Fruit fly (Drosophila melanogaster) whole organism, embryonic: Measurements from ENCODE around the gene TwdlN.
A peak's percentile ranks its signal among the peaks of the same experiment; 100 is the strongest.

Source experiments
- Asciz ChIP-seq: fragments of 200-800 bp; sonication (Bioruptor generic); optimal IDR thresholded peaks from 2 replicates; lab custom pipeline; 2017; ENCODE audit warnings: missing biosample characterization, mild to moderate bottlenecking, missing genetic modification characterization, missing genetic modification reagents
- CG10366 ChIP-seq: fragments of 200-800 bp; sonication (Bioruptor generic); IDR thresholded peaks from 2 replicates; pipeline ENCODE4 v1.3.6; 2022; ENCODE audit warnings: missing biosample characterization, missing genetic modification characterization
- CG10654 ChIP-seq: fragments of 200-800 bp; sonication (Bioruptor generic); optimal IDR thresholded peaks from 2 replicates; lab custom pipeline; 2016; ENCODE audit warnings: missing biosample characterization, missing genetic modification characterization
- CG11085 ChIP-seq: fragments of 200-800 bp; sonication (Bioruptor generic); IDR thresholded peaks from 2 replicates; pipeline ENCODE4 v1.3.6; 2022; ENCODE audit warnings: missing biosample characterization, missing genetic modification characterization
- CG11093 ChIP-seq: fragments of 200-800 bp; sonication (Bioruptor generic); IDR thresholded peaks from 3 replicates; pipeline ENCODE4 v1.3.6; 2022; ENCODE audit warnings: missing biosample characterization, missing genetic modification characterization
- CG11398 ChIP-seq: fragments of 200-800 bp; sonication (Bioruptor generic); optimal IDR thresholded peaks from 2 replicates; lab custom pipeline; 2016; ENCODE audit warnings: missing biosample characterization, missing genetic modification characterization
- CG16779 ChIP-seq: fragments of 200-800 bp; sonication (Bioruptor generic); IDR thresholded peaks from 2 replicates; pipeline ENCODE4 v1.3.6; 2022; ENCODE audit warnings: missing biosample characterization, missing genetic modification characterization
- CG17328 ChIP-seq: fragments of 200-800 bp; sonication (Bioruptor generic); IDR thresholded peaks from 2 replicates; pipeline ENCODE4 v1.3.6; 2022; ENCODE audit warnings: missing biosample characterization, missing genetic modification characterization
- CG17568 ChIP-seq: fragments of 200-800 bp; sonication (Bioruptor generic); optimal IDR thresholded peaks from 2 replicates; lab custom pipeline; 2018; ENCODE audit warnings: missing biosample characterization, mild to moderate bottlenecking, missing genetic modification characterization, moderate library complexity
- CG1832 ChIP-seq: fragments of 200-800 bp; sonication (Bioruptor generic); optimal IDR thresholded peaks from 2 replicates; lab custom pipeline; 2017; ENCODE audit warnings: missing biosample characterization, mild to moderate bottlenecking, missing genetic modification characterization, inconsistent platforms
- CG18476 ChIP-seq: fragments of 200-800 bp; sonication (Bioruptor generic); optimal IDR thresholded peaks from 2 replicates; lab custom pipeline; 2016; ENCODE audit warnings: missing biosample characterization, mild to moderate bottlenecking, missing genetic modification characterization
- CG18764 ChIP-seq: fragments of 200-800 bp; sonication (Bioruptor generic); optimal IDR thresholded peaks from 3 replicates; lab custom pipeline; 2016; ENCODE audit warnings: missing biosample characterization, missing genetic modification characterization
- CG31365 ChIP-seq: fragments of 200-800 bp; sonication (Bioruptor generic); optimal IDR thresholded peaks from 2 replicates; lab custom pipeline; 2018; ENCODE audit warnings: missing biosample characterization, mild to moderate bottlenecking, missing genetic modification characterization
- CG32772 ChIP-seq: fragments of 200-800 bp; sonication (Bioruptor generic); IDR thresholded peaks from 2 replicates; pipeline ENCODE4 v1.3.6; 2022; ENCODE audit warnings: missing biosample characterization, missing genetic modification characterization
- CG34422 ChIP-seq: fragments of 200-800 bp; sonication (Bioruptor generic); IDR thresholded peaks from 3 replicates; pipeline ENCODE4 v1.3.6; 2022; ENCODE audit warnings: missing biosample characterization, missing genetic modification characterization
- CG6254 ChIP-seq: fragments of 200-800 bp; sonication (Bioruptor generic); optimal IDR thresholded peaks from 3 replicates; lab custom pipeline; 2017; ENCODE audit warnings: mild to moderate bottlenecking, missing biosample characterization, missing genetic modification reagents, missing genetic modification characterization
- CG7745 ChIP-seq: fragments of 200-800 bp; sonication (Bioruptor generic); optimal IDR thresholded peaks from 2 replicates; lab custom pipeline; 2018; ENCODE audit warnings: missing biosample characterization, mild to moderate bottlenecking, missing genetic modification characterization, moderate library complexity
- CG7839 ChIP-seq: fragments of 200-800 bp; sonication (Bioruptor generic); optimal IDR thresholded peaks from 3 replicates; lab custom pipeline; 2018; ENCODE audit warnings: missing biosample characterization, mild to moderate bottlenecking, missing genetic modification characterization, moderate library complexity
- CG7963 ChIP-seq: fragments of 200-800 bp; sonication (Bioruptor generic); IDR thresholded peaks from 3 replicates; pipeline ENCODE4 v1.3.6; 2022; ENCODE audit warnings: missing biosample characterization, missing genetic modification characterization; ENCODE audit not compliant: partially characterized antibody
- CG8388 ChIP-seq: fragments of 200-800 bp; sonication (Bioruptor generic); optimal IDR thresholded peaks from 2 replicates; lab custom pipeline; 2019; ENCODE audit warnings: missing biosample characterization, mild to moderate bottlenecking, missing genetic modification characterization, moderate library complexity
- CG8765 ChIP-seq: fragments of 200-800 bp; sonication (Bioruptor generic); IDR thresholded peaks from 2 replicates; pipeline ENCODE4 v1.3.6; 2022; ENCODE audit warnings: missing biosample characterization, missing genetic modification characterization
- CG9817 ChIP-seq: fragments of 200-800 bp; sonication (Bioruptor generic); optimal IDR thresholded peaks from 2 replicates; lab custom pipeline; 2018; ENCODE audit warnings: missing biosample characterization, mild to moderate bottlenecking, missing genetic modification characterization, moderate library complexity
- D ChIP-seq, 2 experiments: fragments of 200-800 bp in 1 of 2; fragments of >200 bp in 1 of 2; sonication (Bioruptor generic) in 1 of 2; optimal IDR thresholded peaks; 2 replicates in 1 of 2; 3 replicates in 1 of 2; lab custom pipeline; 2017; ENCODE audit warnings: mild to moderate bottlenecking in 1 of 2, missing biosample characterization in 1 of 2, missing genetic modification characterization in 1 of 2, missing genetic modification reagents in 1 of 2
- E2f2 ChIP-seq: fragments of 200-800 bp; sonication (Bioruptor generic); IDR thresholded peaks from 2 replicates; pipeline ENCODE4 v1.3.6; 2022; ENCODE audit warnings: missing biosample characterization, missing genetic modification characterization
- Ets65A ChIP-seq: fragments of 200-800 bp; sonication (Bioruptor generic); peaks from one replicate; lab custom pipeline; 2016; ENCODE audit warnings: missing biosample characterization, missing genetic modification characterization
- Fer3 ChIP-seq: fragments of 200-800 bp; sonication (Bioruptor generic); optimal IDR thresholded peaks from 2 replicates; lab custom pipeline; 2018; ENCODE audit warnings: missing biosample characterization, mild to moderate bottlenecking, missing genetic modification characterization, moderate library complexity
- HLH4C ChIP-seq: fragments of 200-800 bp; sonication (Bioruptor generic); IDR thresholded peaks from 3 replicates; pipeline ENCODE4 v1.3.6; 2022; ENCODE audit warnings: missing biosample characterization, missing genetic modification characterization; ENCODE audit not compliant: partially characterized antibody
- Lhr ChIP-seq: fragments of 200-800 bp; sonication (Bioruptor generic); optimal IDR thresholded peaks from 3 replicates; lab custom pipeline; 2017; ENCODE audit warnings: mild to moderate bottlenecking, missing biosample characterization, missing genetic modification reagents, missing genetic modification characterization
- Mes4 ChIP-seq: fragments of 200-800 bp; sonication (Bioruptor generic); optimal IDR thresholded peaks from 2 replicates; lab custom pipeline; 2016; ENCODE audit warnings: missing biosample characterization, missing genetic modification characterization
- Mrtf ChIP-seq: fragments of 200-800 bp; sonication (Bioruptor generic); IDR thresholded peaks from 3 replicates; pipeline ENCODE4 v1.3.6; 2022; ENCODE audit warnings: missing biosample characterization, missing genetic modification characterization
- Rfx ChIP-seq: fragments of 200-800 bp; sonication (Bioruptor generic); IDR thresholded peaks from 2 replicates; pipeline ENCODE4 v1.3.6; 2022; ENCODE audit warnings: missing biosample characterization, missing genetic modification characterization
- Sox100B ChIP-seq: fragments of 200-800 bp; sonication (Bioruptor generic); optimal IDR thresholded peaks from 3 replicates; lab custom pipeline; 2018; ENCODE audit warnings: missing biosample characterization, mild to moderate bottlenecking, missing genetic modification characterization
- al ChIP-seq: fragments of 200-800 bp; sonication (Bioruptor generic); IDR thresholded peaks from 2 replicates; pipeline ENCODE4 v1.3.6; 2022; ENCODE audit warnings: missing biosample characterization, missing genetic modification characterization
- bcd ChIP-seq: fragments of 200-800 bp; sonication (Bioruptor generic); optimal IDR thresholded peaks from 2 replicates; lab custom pipeline; 2017; ENCODE audit warnings: missing biosample characterization, mild to moderate bottlenecking, missing genetic modification characterization
- br ChIP-seq: fragments of >200 bp; optimal IDR thresholded peaks from 2 replicates; lab custom pipeline; 2017
- bsh ChIP-seq, 2 experiments: fragments of 200-800 bp; sonication (Bioruptor generic); optimal IDR thresholded peaks; 2 replicates each; lab custom pipeline; 2017 to 2018; ENCODE audit warnings: mild to moderate bottlenecking in 2 of 2, missing biosample characterization in 2 of 2, missing genetic modification characterization in 2 of 2, moderate library complexity in 1 of 2
- croc ChIP-seq: fragments of 200-800 bp; sonication (Bioruptor generic); conservative IDR thresholded peaks from 3 replicates; pipeline ENCODE4 v1.3.6; 2022; ENCODE audit warnings: missing biosample characterization, missing genetic modification characterization
- cwo ChIP-seq: fragments of 200-800 bp; sonication (Bioruptor generic); optimal IDR thresholded peaks from 3 replicates; lab custom pipeline; 2017; ENCODE audit warnings: missing biosample characterization, missing genetic modification characterization, mild to moderate bottlenecking, moderate library complexity, missing genetic modification reagents
- dmrt99B ChIP-seq: fragments of 200-800 bp; sonication (Bioruptor generic); optimal IDR thresholded peaks from 2 replicates; lab custom pipeline; 2018; ENCODE audit warnings: missing biosample characterization, mild to moderate bottlenecking, missing genetic modification characterization, moderate library complexity
- fd64A ChIP-seq: fragments of 200-800 bp; sonication (Bioruptor generic); optimal IDR thresholded peaks from 3 replicates; lab custom pipeline; 2018; ENCODE audit warnings: missing biosample characterization, mild to moderate bottlenecking, missing genetic modification characterization
- gfzf ChIP-seq: fragments of 200-800 bp; sonication (Bioruptor generic); optimal IDR thresholded peaks from 2 replicates; lab custom pipeline; 2016; ENCODE audit warnings: missing biosample characterization, mild to moderate bottlenecking, missing genetic modification characterization, moderate library complexity
- hth ChIP-seq: fragments of >200 bp; optimal IDR thresholded peaks from 2 replicates; lab custom pipeline; 2017; ENCODE audit warnings: inconsistent platforms
- jumu ChIP-seq: fragments of 200-800 bp; sonication (Bioruptor generic); optimal IDR thresholded peaks from 3 replicates; lab custom pipeline; 2016; ENCODE audit warnings: missing biosample characterization, missing genetic modification characterization
- oc ChIP-seq: fragments of 200-800 bp; sonication (Bioruptor generic); optimal IDR thresholded peaks from 2 replicates; lab custom pipeline; 2018; ENCODE audit warnings: missing biosample characterization, mild to moderate bottlenecking, missing genetic modification characterization, moderate library complexity
- pb ChIP-seq: fragments of 200-800 bp; sonication (Bioruptor generic); optimal IDR thresholded peaks from 3 replicates; lab custom pipeline; 2016; ENCODE audit warnings: missing biosample characterization, missing genetic modification characterization
- phol ChIP-seq: fragments of 200-800 bp; sonication (Bioruptor generic); optimal IDR thresholded peaks from 3 replicates; lab custom pipeline; 2018; ENCODE audit warnings: missing biosample characterization, mild to moderate bottlenecking, missing genetic modification characterization, moderate library complexity
- rib ChIP-seq: fragments of 200-800 bp; sonication (Bioruptor generic); IDR thresholded peaks from 2 replicates; pipeline ENCODE4 v1.3.6; 2022; ENCODE audit warnings: missing biosample characterization, missing genetic modification characterization
- stwl ChIP-seq: fragments of 200-800 bp; sonication (Bioruptor generic); optimal IDR thresholded peaks from 3 replicates; lab custom pipeline; 2018; ENCODE audit warnings: missing biosample characterization, mild to moderate bottlenecking, missing genetic modification characterization, moderate library complexity
- tgo ChIP-seq: fragments of 200-800 bp; sonication (Bioruptor generic); IDR thresholded peaks from 3 replicates; pipeline ENCODE4 v1.3.6; 2022; ENCODE audit warnings: missing biosample characterization, missing genetic modification characterization
- ttk ChIP-seq: fragments of 200-800 bp; sonication (Bioruptor generic); IDR thresholded peaks from 2 replicates; pipeline ENCODE4 v2.1.2; 2022; ENCODE audit warnings: missing biosample characterization, missing genetic modification characterization
- vfl ChIP-seq: fragments of 200-800 bp; sonication (Bioruptor generic); optimal IDR thresholded peaks from 2 replicates; lab custom pipeline; 2016; ENCODE audit warnings: missing biosample characterization, missing genetic modification characterization

The TwdlN gene

DNA sequence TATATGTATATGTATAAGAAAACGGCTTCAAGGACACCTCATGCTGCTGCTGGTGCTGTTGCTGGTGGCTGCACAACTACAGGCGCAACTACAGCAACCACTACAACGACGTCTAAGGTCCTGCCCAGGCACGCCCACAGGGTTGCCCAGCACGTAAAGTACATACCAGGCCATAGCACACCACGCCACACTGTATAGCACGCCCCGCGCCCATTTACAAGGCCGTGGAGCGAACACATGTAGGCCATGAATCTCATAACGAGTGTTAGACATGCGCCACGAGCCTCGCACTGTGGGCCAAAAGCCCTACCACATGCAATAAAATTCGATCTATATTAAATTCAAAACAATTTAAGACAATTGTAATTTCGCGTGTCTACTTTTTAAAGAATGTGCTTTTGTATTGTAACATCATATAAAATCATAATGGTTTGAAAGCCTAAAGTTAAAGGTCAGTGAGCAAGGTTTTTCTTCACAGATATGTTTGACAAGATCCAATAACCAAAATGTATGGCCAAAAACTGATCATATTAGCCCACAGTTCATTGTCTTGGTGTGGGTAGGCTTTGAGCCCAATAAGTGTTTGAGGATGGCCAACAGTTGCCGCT, 40.0 kb downstream of the TwdlN start (continued):
- TF ChIP-seq Asciz (GFP tag; lab: Kevin White, UChicago) (no peak), CG9817 (tag; lab: Kevin White, UChicago) (peak; percentile 6), tgo (no peak), jumu (GFP tag; lab: Kevin White, UChicago) (no peak), CG18476 (GFP tag; lab: Kevin White, UChicago) (no peak), CG6254 (GFP tag; lab: Kevin White, UChicago) (no peak), CG8388 (no peak), oc (no peak), CG11093 (GFP tag; lab: Robert Waterston, UW) (no peak), CG1832 (GFP tag; lab: Kevin White, UChicago) (no peak), CG11398 (GFP tag; lab: Kevin White, UChicago) (no peak), rib (GFP tag; lab: Robert Waterston, UW) (no peak), Sox100B (GFP tag; lab: Kevin White, UChicago) (peak; percentile 13), ttk (no peak), CG10654 (GFP tag; lab: Kevin White, UChicago) (no peak), CG10366 (GFP tag; lab: Robert Waterston, UW) (no peak), al (GFP tag; lab: Robert Waterston, UW) (no peak), CG16779 (GFP tag; lab: Robert Waterston, UW) (no peak), CG8765 (no peak), hth (lab: Kevin White, UChicago) (no peak), br (lab: Kevin White, UChicago) (no peak), stwl (tag; lab: Kevin White, UChicago) (no peak), phol (tag; lab: Kevin White, UChicago) (no peak), CG11085 (GFP tag; lab: Robert Waterston, UW) (no peak), Rfx (no peak), gfzf (GFP tag; lab: Kevin White, UChicago) (no peak), pb (GFP tag; lab: Kevin White, UChicago) (no peak), Lhr (GFP tag; lab: Kevin White, UChicago) (no peak), CG7839 (tag; lab: Kevin White, UChicago) (peak; percentile 39), cwo (GFP tag; lab: Kevin White, UChicago) (peak; percentile 40), CG7963 (no peak), CG34422 (GFP tag; lab: Robert Waterston, UW) (no peak), CG7745 (tag; lab: Kevin White, UChicago) (no peak), CG31365 (tag; lab: Kevin White, UChicago) (no peak), Mes4 (GFP tag; lab: Kevin White, UChicago) (no peak), fd64A (GFP tag; lab: Kevin White, UChicago) (no peak), CG18764 (no peak), HLH4C (GFP tag; lab: Robert Waterston, UW) (no peak), D (optimal IDR thresholded peaks at IDR 0.05; lab: Kevin White, UChicago) (no peak), D (GFP tag; optimal IDR thresholded peaks at IDR 0.05; lab: Kevin White, UChicago) (no peak), vfl (no peak), Mrtf (no peak), bsh (GFP tag; optimal IDR thresholded peaks at IDR 0.05; lab: Kevin White, UChicago) (no peak), CG17328 (no peak), E2f2 (no peak), croc (GFP tag; lab: Robert Waterston, UW) (no peak), Ets65A (GFP tag; lab: Kevin White, UChicago) (peak; percentile 59), CG17568 (no peak), bcd (no peak), dmrt99B (tag; lab: Kevin White, UChicago) (peak; percentile 37), CG32772 (GFP tag; lab: Robert Waterston, UW) (no peak), Fer3 (tag; lab: Kevin White, UChicago) (peak; percentile 13)
